Worm (Caenorhabditis elegans): ENCODE data around the gene H03A11.13.

H03A11.13 gene

DNA sequence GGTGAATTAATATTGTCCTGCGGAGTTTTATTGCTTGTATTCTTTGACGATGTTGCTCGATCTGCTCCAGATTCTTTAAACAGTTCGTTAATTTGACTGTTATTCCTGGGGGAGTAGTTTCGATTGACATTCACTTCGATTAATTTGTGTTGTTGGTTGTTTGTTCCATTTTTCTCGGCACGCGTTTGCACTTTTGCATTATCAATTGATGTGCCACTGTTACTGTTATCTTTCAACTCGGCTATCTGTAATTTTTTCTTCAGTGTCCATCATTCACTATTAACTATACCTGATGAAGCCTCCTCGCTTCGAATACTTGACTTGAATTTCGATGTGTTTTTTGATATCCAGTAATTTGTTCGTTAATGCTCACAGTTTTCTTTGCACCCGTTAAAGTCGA lies 16.1 kb upstream of the H03A11.13 start:
- TF ChIP-seq nfya-1 (tag; optimal IDR thresholded peaks at IDR 0.05) (no peak), ceh-9 (tag; optimal IDR thresholded peaks at IDR 0.05) (no peak), hlh-13 (GFP tag; optimal IDR thresholded peaks at IDR 0.05) (no peak), nhr-11 (tag; optimal IDR thresholded peaks at IDR 0.05) (no peak), ama-1 (optimal IDR thresholded peaks at IDR 0.05) (no peak), syd-9 (tag; optimal IDR thresholded peaks at IDR 0.05) (no peak), ceh-22 (tag; optimal IDR thresholded peaks at IDR 0.05) (no peak), ceh-19 (GFP tag; optimal IDR thresholded peaks at IDR 0.05) (no peak), pag-3 (tag; optimal IDR thresholded peaks at IDR 0.05; ENCODE audit: borderline replicate concordance) (no peak), sox-4 (tag; optimal IDR thresholded peaks at IDR 0.05) (no peak), eyg-1 (tag; optimal IDR thresholded peaks at IDR 0.05) (no peak), sdc-2 (tag; optimal IDR thresholded peaks at IDR 0.05) (no peak), rnt-1 (tag; optimal IDR thresholded peaks at IDR 0.05) (no peak), ttx-3 (tag; optimal IDR thresholded peaks at IDR 0.05) (no peak), ceh-14 (tag; optimal IDR thresholded peaks at IDR 0.05) (no peak)

ce11 chrX:15225180-15225724 lies 12.2 kb upstream of the H03A11.13 start:
- TF ChIP-seq Y22D7AL.16 (tag; optimal IDR thresholded peaks at IDR 0.05) (no peak), unc-42 (tag; optimal IDR thresholded peaks at IDR 0.05) (peak; percentile 84)

DNA sequence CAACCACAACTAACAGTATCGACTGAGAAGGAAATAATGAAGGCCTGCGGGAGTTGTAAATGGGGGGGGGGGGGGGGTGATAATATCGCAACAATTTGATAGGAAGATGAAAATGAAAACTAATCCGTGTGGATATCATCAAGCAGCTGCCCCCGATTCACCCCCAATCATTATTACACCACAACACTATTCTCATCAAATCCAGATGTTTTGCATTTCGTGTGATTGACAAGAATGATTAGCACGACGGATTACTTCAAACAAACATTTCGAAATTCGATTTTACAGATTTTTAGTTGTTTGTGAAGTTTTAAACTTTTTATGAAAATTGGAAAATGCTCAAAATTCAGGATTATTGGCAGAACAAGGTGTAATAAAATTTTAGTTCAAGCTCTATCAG lies 11.1 kb upstream of the H03A11.13 start:
- TF ChIP-seq ceh-18 (tag; optimal IDR thresholded peaks at IDR 0.05) (no peak), hlh-15 (tag; optimal IDR thresholded peaks at IDR 0.05) (no peak), C08G9.2 (tag; optimal IDR thresholded peaks at IDR 0.05) (no peak), elt-2 (tag; optimal IDR thresholded peaks at IDR 0.05) (no peak), hlh-8 (tag; optimal IDR thresholded peaks at IDR 0.05) (no peak), unc-55 (GFP tag; optimal IDR thresholded peaks at IDR 0.05) (peak; percentile 87)

DNA sequence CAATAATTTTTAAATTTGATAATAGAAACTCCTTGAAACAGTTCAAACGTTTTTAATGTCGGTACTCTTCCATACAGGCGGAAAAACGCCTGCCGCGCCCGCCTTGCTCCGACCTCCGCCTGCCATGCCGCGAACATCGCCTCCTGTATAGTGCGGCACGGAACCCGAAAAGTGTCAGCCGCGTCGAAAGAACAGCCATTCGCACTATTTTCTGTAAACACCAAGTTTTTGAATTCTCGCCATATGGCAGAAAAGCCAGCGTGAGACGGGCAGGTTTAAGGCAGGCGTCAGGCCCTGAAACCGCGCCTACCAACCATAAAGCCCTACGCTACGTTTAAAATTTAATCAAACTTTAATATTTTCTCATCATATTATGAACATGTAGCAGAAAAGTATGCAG lies 9.8 kb upstream of the H03A11.13 start:
- TF ChIP-seq hlh-6 (tag; optimal IDR thresholded peaks at IDR 0.05) (no peak), pha-4 (tag; optimal IDR thresholded peaks at IDR 0.05) (no peak), pha-2 (tag; optimal IDR thresholded peaks at IDR 0.05) (no peak), ceh-24 (tag; optimal IDR thresholded peaks at IDR 0.05) (no peak), ceh-9 (tag; optimal IDR thresholded peaks at IDR 0.05) (no peak), tbx-7 (tag; optimal IDR thresholded peaks at IDR 0.05) (no peak), C08G9.2 (tag; optimal IDR thresholded peaks at IDR 0.05) (no peak), elt-2 (tag; optimal IDR thresholded peaks at IDR 0.05) (no peak), ceh-19 (GFP tag; optimal IDR thresholded peaks at IDR 0.05) (no peak), dve-1 (tag; optimal IDR thresholded peaks at IDR 0.05) (no peak), elt-4 (tag; optimal IDR thresholded peaks at IDR 0.05) (no peak)

DNA sequence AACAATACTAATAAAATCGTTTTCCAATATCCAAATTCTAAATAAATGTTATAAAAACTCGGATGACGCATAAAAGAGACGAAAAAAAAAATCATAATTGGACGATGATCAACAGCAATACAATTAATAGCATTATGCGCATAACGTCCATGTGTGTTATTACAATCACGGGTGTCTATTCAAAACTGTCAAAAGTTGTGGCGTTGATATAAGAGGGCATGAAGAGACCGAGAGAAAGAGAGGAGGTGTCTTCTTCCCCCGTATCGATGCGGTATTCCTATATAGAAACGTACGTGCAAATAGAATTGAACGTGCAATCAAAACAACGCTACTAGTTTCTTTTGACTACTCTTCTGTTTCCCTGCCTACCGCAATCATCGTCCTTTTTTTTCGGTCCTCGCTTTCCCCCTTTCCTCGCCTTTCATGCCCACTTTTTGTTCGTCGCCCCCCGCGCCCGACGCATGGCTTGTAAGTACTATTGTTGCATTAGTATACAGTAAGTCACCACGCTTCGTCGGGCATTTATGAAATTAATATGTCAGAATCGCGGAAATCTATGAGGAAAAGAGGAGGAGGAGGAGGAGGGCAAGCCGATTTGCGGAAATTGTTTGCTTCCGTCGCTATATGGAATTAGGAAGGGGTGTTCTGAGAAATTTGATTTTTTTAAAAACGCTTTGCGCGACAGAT lies 9.0 kb upstream of the H03A11.13 start:
- TF ChIP-seq unc-3 (GFP tag; conservative IDR thresholded peaks at IDR 0.05), result no peak
- no peak for TF ChIP-seq unc-3 (tag; optimal IDR thresholded peaks at IDR 0.05)
- TF ChIP-seq pax-1 (tag; optimal IDR thresholded peaks at IDR 0.05), result no peak
- no peak for TF ChIP-seq ceh-34 (tag; optimal IDR thresholded peaks at IDR 0.05)
- no peak for TF ChIP-seq npax-4 (tag; optimal IDR thresholded peaks at IDR 0.05)
- peak; percentile 8 for TF ChIP-seq ceh-31 (tag; optimal IDR thresholded peaks at IDR 0.05)
- peak; percentile 63 for TF ChIP-seq sdc-2 (tag; optimal IDR thresholded peaks at IDR 0.05)
- TF ChIP-seq tbx-2 (tag; optimal IDR thresholded peaks at IDR 0.05), result no peak
